Comparison of ENCODE assay signal across 6 worm cellular contexts in the genomic region with DNA sequence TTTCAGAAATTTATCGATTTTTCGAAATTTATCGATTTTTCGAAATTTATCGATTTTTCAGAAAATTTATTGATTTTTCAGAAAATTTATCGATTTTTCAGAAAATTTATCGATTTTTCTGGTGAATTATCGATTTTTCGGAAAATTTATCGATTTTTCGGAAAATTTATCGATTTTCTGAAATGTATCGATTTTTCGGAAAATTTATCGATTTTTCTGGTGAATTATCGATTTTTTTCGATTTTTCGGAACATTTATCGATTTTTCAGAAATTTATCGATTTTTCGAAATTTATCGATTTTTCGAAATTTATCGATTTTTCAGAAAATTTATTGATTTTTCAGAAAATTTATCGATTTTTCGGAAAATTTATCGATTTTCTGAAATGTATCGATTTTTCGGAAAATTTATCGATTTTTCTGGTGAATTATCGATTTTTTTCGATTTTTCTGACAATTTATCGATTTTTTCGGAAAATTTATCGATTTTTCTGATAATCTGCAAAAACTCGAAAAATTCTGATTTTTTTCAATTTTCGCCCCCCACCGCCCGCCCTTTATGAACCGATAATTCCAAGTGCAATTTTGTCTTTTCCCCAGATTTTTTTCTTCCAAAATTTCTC.
TF ChIP-seq lines count a peak whose summit lies in the region.

No protein-coding gene starts in this region.

TF ChIP-seq in whole organism, L1 larva, 84 proteins besides CTCF, POLR2A, EP300 and RAD21:
- peak; percentile 56 for TF ChIP-seq nhr-85 (tag; lab: Kevin White, UChicago)

TF ChIP-seq in whole organism, L3 larva, 47 proteins besides CTCF, POLR2A, EP300 and RAD21:
- peak; percentile 100 for TF ChIP-seq ceh-28 (tag; optimal IDR thresholded peaks at IDR 0.05; lab: Kevin White, UChicago)

TF ChIP-seq in whole organism, L4 larva, 104 proteins besides CTCF, POLR2A, EP300 and RAD21:
- TF ChIP-seq ceh-28 (tag; optimal IDR thresholded peaks at IDR 0.05; lab: Kevin White, UChicago) (peak; percentile 98), F44E2.7 (GFP tag; IDR thresholded peaks at IDR 0.05; lab: Robert Waterston, UW) (peak; percentile 85)
TF ChIP-seq in whole organism, L4 larva: peak in this region for 2; not testable (repeated sequence) for 102.

TF ChIP-seq in whole organism, late embryonic, 69 proteins besides CTCF, POLR2A, EP300 and RAD21:
- peak; percentile 100 for TF ChIP-seq ceh-48 (tag; optimal IDR thresholded peaks at IDR 0.05; lab: Kevin White, UChicago)

TF ChIP-seq in whole organism, midembryonic, 9 proteins besides CTCF, POLR2A, EP300 and RAD21:
- peak; percentile 98 for TF ChIP-seq T22C8.4 (GFP tag; IDR thresholded peaks at IDR 0.05; lab: Robert Waterston, UW)

TF ChIP-seq in whole organism, mixed stage, embryonic, 35 proteins besides CTCF, POLR2A, EP300 and RAD21:
- TF ChIP-seq ceh-39 (tag; optimal IDR thresholded peaks at IDR 0.05; lab: Kevin White, UChicago) (peak; percentile 67), ces-1 (GFP tag; optimal IDR thresholded peaks at IDR 0.05; lab: Kevin White, UChicago) (peak; percentile 3)
